Fruit fly (Drosophila melanogaster) S2 (cell line): ENCODE measurements around the gene CG6321.

Source experiments
- CG8478 ChIP-seq: fragments of >200 bp; optimal IDR thresholded peaks from 2 replicates; lab custom pipeline; 2018
- CTCF ChIP-seq, 2 experiments: fragments of >200 bp; optimal IDR thresholded peaks; 2 replicates each; lab custom pipeline; 2018

DNA sequence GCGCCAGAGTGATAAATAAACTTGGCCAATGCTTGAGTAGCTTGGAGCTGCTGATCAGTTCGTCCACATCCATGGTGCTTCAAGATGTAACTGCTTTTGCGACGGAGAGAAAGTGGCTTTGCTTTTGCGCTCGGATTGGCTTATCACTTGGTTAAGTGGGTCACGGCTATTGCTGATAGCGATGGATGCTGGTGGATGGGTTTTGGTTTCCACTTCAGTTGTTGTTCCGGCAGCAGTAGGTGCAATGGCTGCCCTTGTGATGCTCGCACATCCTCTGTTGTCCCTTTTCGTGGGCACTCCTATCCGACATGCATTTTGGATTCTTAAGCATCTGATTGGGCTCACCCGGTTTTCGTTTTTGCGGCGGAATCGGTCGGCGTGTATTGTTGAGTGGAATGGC is 33.3 kb upstream of the CG6321 start:
- TF ChIP-seq CTCF (optimal IDR thresholded peaks at IDR 0.05; lab: Kevin White, UChicago) (no peak), CG8478 (lab: Kevin White, UChicago) (no peak)
